Fruit fly (Drosophila melanogaster): Measurements from ENCODE around the gene Smox.

The Smox gene

DNA sequence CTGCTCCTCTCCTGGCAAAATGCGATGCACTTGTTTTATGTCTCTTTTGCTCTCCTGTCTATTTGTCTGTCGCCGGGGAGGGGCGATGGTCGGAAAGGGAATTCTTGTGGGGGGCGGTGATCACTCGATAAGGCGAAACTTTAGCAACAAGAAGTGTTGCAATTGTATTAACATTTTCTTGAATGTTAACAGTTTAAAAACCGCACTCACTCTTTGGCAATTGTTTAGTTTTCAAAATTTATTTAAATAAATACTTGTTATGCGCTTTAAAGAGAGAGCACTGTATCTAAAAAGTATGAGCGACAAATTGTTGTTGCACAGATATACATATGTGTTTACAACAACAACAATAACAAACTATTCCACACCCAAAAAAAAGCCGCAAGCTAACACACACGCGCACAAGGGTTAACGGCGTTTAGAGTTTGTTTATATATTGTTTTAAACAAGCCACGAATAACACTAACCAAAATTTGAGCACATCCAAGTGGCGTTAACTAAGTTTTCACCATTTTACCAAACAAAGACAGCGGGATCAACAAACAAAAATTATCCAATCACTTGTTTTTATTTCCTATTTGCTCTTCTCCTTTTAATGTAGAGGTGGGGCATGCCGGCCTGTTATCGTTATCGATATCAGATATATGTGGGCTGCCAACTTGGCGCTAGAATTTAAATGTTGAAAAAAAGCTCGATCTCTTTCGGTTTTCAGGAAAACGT is 40.4 kb downstream of the Smox start, which contains the start of gene CG2258:
Gene CG2258 (minus strand): TSS at position 617 of the 720 bp plus-strand sequence.
- TF ChIP-seq cyc (GFP tag; optimal IDR thresholded peaks at IDR 0.05) = peak; percentile 75
- TF ChIP-seq dac (GFP tag; optimal IDR thresholded peaks at IDR 0.05) = peak; percentile 86
- TF ChIP-seq Eip78C (GFP tag) = peak; percentile 97
- peak; percentile 86 to 93 for TF ChIP-seq ss (GFP tag; optimal IDR thresholded peaks at IDR 0.05)
- peak; percentile 75 for TF ChIP-seq Sox102F (GFP tag; optimal IDR thresholded peaks at IDR 0.05)
- peak; percentile 80 for TF ChIP-seq CG34406 (GFP tag; optimal IDR thresholded peaks at IDR 0.05)
- TF ChIP-seq spab (GFP tag; optimal IDR thresholded peaks at IDR 0.05) = peak; percentile 84
- peak; percentile 74 for TF ChIP-seq Sox15 (GFP tag; optimal IDR thresholded peaks at IDR 0.05)
- TF ChIP-seq CG1621 (tag; optimal IDR thresholded peaks at IDR 0.05) = peak; percentile 89
- peak; percentile 75 for TF ChIP-seq Hr39 (GFP tag; optimal IDR thresholded peaks at IDR 0.05)
- TF ChIP-seq Met (GFP tag; optimal IDR thresholded peaks at IDR 0.05) = peak; percentile 82
- peak; percentile 90 for TF ChIP-seq Sox14 (GFP tag; optimal IDR thresholded peaks at IDR 0.05)
- TF ChIP-seq Ets96B (tag; optimal IDR thresholded peaks at IDR 0.05) = peak; percentile 90
- TF ChIP-seq Eip75B (GFP tag; optimal IDR thresholded peaks at IDR 0.05) = peak; percentile 60
- peak; percentile 90 for TF ChIP-seq Lpt (GFP tag; optimal IDR thresholded peaks at IDR 0.05)
- TF ChIP-seq CG8119 (GFP tag; IDR thresholded peaks at IDR 0.05) = peak; percentile 97
- TF ChIP-seq CG6808 (GFP tag; optimal IDR thresholded peaks at IDR 0.05) = peak; percentile 88
- TF ChIP-seq CG3919 (GFP tag; optimal IDR thresholded peaks at IDR 0.05) = peak; percentile 92
- TF ChIP-seq CG8632 (GFP tag; optimal IDR thresholded peaks at IDR 0.05) = peak; percentile 80
- TF ChIP-seq CG6163 (GFP tag; IDR thresholded peaks at IDR 0.05) = peak; percentile 95
- TF ChIP-seq Hr4 (GFP tag; optimal IDR thresholded peaks at IDR 0.05) = peak; percentile 85
- TF ChIP-seq Hr38 (GFP tag; optimal IDR thresholded peaks at IDR 0.05) = peak; percentile 71
- TF ChIP-seq CG11762 (GFP tag; optimal IDR thresholded peaks at IDR 0.05; ENCODE audit: insufficient read depth) = peak; percentile 72
- peak; percentile 43 for TF ChIP-seq Ets21C (GFP tag; optimal IDR thresholded peaks at IDR 0.05)
- peak; percentile 94 for TF ChIP-seq pdm3 (GFP tag; optimal IDR thresholded peaks at IDR 0.05)
- TF ChIP-seq CG10631 (GFP tag; optimal IDR thresholded peaks at IDR 0.05) = peak; percentile 91
- peak; percentile 87 for TF ChIP-seq CG6792 (GFP tag; optimal IDR thresholded peaks at IDR 0.05)
- peak; percentile 95 for TF ChIP-seq Gug (GFP tag; IDR thresholded peaks at IDR 0.05)
- TF ChIP-seq acj6 (GFP tag; optimal IDR thresholded peaks at IDR 0.05) = peak; percentile 92
- TF ChIP-seq CG11294 (GFP tag; IDR thresholded peaks at IDR 0.05) = peak; percentile 93
- TF ChIP-seq vri (GFP tag; optimal IDR thresholded peaks at IDR 0.05) = peak; percentile 61
- TF ChIP-seq svp (GFP tag) = peak; percentile 89
- TF ChIP-seq CG31627 (GFP tag; optimal IDR thresholded peaks at IDR 0.05) = peak; percentile 78
- TF ChIP-seq fkh (GFP tag; optimal IDR thresholded peaks at IDR 0.05) = peak; percentile 89
- TF ChIP-seq topi (GFP tag; optimal IDR thresholded peaks at IDR 0.05) = peak; percentile 83
- peak; percentile 74 for TF ChIP-seq lz (GFP tag; optimal IDR thresholded peaks at IDR 0.05)
- peak; percentile 82 to 88 for TF ChIP-seq salr (GFP tag; optimal IDR thresholded peaks at IDR 0.05)
- TF ChIP-seq CG8319 (GFP tag; optimal IDR thresholded peaks at IDR 0.05) = peak; percentile 64
- peak; percentile 90 for TF ChIP-seq achi (GFP tag; optimal IDR thresholded peaks at IDR 0.05)
- TF ChIP-seq Smox (GFP tag; optimal IDR thresholded peaks at IDR 0.05) = no peak
- no peak for TF ChIP-seq Eip93F (GFP tag; optimal IDR thresholded peaks at IDR 0.05)
- TF ChIP-seq CG6854 (GFP tag; optimal IDR thresholded peaks at IDR 0.05) = no peak
- TF ChIP-seq CG6276 (GFP tag; optimal IDR thresholded peaks at IDR 0.05) = peak; percentile 92
- TF ChIP-seq CG15336 (GFP tag; IDR thresholded peaks at IDR 0.05) = peak; percentile 97
- TF ChIP-seq CG4318 (GFP tag; optimal IDR thresholded peaks at IDR 0.05) = peak; percentile 84
- peak; percentile 98 for TF ChIP-seq eg (GFP tag; IDR thresholded peaks at IDR 0.05)
- peak; percentile 80 for TF ChIP-seq esn (GFP tag; optimal IDR thresholded peaks at IDR 0.05)
- TF ChIP-seq CG32006 (GFP tag; optimal IDR thresholded peaks at IDR 0.05) = peak; percentile 94
- peak; percentile 87 for TF ChIP-seq CG3032 (tag; optimal IDR thresholded peaks at IDR 0.05)
- TF ChIP-seq dsx (GFP tag; optimal IDR thresholded peaks at IDR 0.05; ENCODE audit: poor library complexity, severe bottlenecking) = peak; percentile 92
- TF ChIP-seq CG11902 (GFP tag; optimal IDR thresholded peaks at IDR 0.05) = peak; percentile 69

All from whole organism, prepupa.